2 worm cellular contexts compared by ENCODE assay signal in the genomic region with DNA sequence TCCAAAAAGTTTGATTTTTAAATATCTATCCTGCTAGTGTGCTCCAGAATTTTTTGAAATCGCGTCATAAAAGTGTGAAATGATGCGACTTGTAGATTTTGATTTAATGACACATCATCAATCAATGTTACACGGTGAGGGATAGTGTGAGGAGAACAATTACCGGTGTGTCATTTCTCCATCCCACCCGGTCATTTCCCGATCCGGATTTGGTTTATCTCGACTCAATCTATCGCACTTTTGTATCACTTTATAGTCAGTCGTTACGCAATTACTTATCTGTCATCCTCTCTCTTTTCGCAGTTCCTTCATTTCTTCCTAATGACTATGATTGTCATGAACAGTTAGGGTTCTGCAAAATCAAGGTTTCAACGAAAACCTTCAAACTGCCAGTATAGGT.
TF ChIP-seq lines count a peak whose summit lies in the region.

No protein-coding gene starts in this region.

TF ChIP-seq in whole organism, mixed stage, embryonic, 35 proteins besides CTCF, POLR2A, EP300 and RAD21:
- TF ChIP-seq pha-4 (tag; optimal IDR thresholded peaks at IDR 0.05; lab: Kevin White, UChicago): no peak
- no peak for TF ChIP-seq mab-5 (tag; optimal IDR thresholded peaks at IDR 0.05; lab: Kevin White, UChicago)
- peak; percentile 69 for TF ChIP-seq nhr-2 (tag; optimal IDR thresholded peaks at IDR 0.05; lab: Kevin White, UChicago)
- TF ChIP-seq elt-1 (tag; optimal IDR thresholded peaks at IDR 0.05; lab: Kevin White, UChicago; ENCODE audit: borderline replicate concordance, insufficient read depth): peak; percentile 91
- no peak for TF ChIP-seq mep-1 (tag; optimal IDR thresholded peaks at IDR 0.05; lab: Kevin White, UChicago)
- no peak for TF ChIP-seq nhr-12 (tag; optimal IDR thresholded peaks at IDR 0.05; lab: Kevin White, UChicago)
- TF ChIP-seq drap-1 (GFP tag; optimal IDR thresholded peaks at IDR 0.05; lab: Kevin White, UChicago): no peak
- TF ChIP-seq unc-62 (GFP tag; optimal IDR thresholded peaks at IDR 0.05; lab: Kevin White, UChicago): peak; percentile 92
- no peak for TF ChIP-seq lsy-2 (tag; optimal IDR thresholded peaks at IDR 0.05; lab: Kevin White, UChicago)
TF ChIP-seq in whole organism, mixed stage, embryonic: peak in this region for 3.

TF ChIP-seq in whole organism, young adult, 124 proteins besides CTCF, POLR2A, EP300 and RAD21:
- TF ChIP-seq zim-3 (tag; optimal IDR thresholded peaks at IDR 0.05; lab: Kevin White, UChicago): no peak
- no peak for TF ChIP-seq Y56A3A.18 (GFP tag; IDR thresholded peaks at IDR 0.05; lab: Robert Waterston, UW)
- peak; percentile 82 for TF ChIP-seq unc-62 (GFP tag; optimal IDR thresholded peaks at IDR 0.05; lab: Kevin White, UChicago)
- TF ChIP-seq fkh-3 (tag; optimal IDR thresholded peaks at IDR 0.05; lab: Kevin White, UChicago): no peak
- TF ChIP-seq F33H1.4 (GFP tag; IDR thresholded peaks at IDR 0.05; lab: Robert Waterston, UW): no peak
- TF ChIP-seq gei-17 (GFP tag; optimal IDR thresholded peaks at IDR 0.05; lab: Kevin White, UChicago): no peak
- TF ChIP-seq mel-28 (tag; optimal IDR thresholded peaks at IDR 0.05; lab: Kevin White, UChicago; ENCODE audit: borderline replicate concordance): no peak

Comparison
In these comparisons a context has a peak if more than half of its experiments do, and no peak if none do; other contexts are left out.
1. Of the 3 proteins assayed by ChIP-seq in both whole organism, young adult and whole organism, mixed stage, embryonic: peak only in whole organism, young adult: none; only in whole organism, mixed stage, embryonic: none; in both: unc-62; in neither: 2.